Worm (Caenorhabditis elegans): ENCODE measurements around the gene bbs-4.

DNA sequence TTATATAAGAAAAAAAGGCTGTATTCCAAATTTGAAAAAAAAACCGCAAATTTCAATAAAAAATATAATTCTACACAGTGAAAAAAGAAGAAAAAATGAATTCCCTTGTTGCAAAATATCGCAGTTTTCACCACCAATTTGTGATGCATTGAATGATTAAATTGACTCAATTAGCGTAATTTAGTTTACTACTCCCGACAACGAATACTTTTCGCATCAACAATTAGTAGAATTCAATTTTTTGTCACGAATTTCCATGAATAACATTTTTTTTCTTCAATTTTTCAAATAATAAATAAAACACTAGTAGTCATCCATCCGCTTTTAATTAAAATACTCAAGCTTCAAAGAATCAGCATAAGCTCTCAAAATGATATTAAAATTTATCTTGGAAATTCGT lies 26.7 kb downstream of the bbs-4 start:
- TF ChIP-seq aly-2 (tag; optimal IDR thresholded peaks at IDR 0.05) = no peak
- no peak for TF ChIP-seq nhr-237 (tag; optimal IDR thresholded peaks at IDR 0.05)
- no peak for TF ChIP-seq zag-1 (tag; optimal IDR thresholded peaks at IDR 0.05)
- TF ChIP-seq mdl-1 (tag; optimal IDR thresholded peaks at IDR 0.05) = no peak
- no peak for TF ChIP-seq nhr-11 (tag; optimal IDR thresholded peaks at IDR 0.05)
- TF ChIP-seq fos-1 (tag; optimal IDR thresholded peaks at IDR 0.05) = no peak
- no peak for TF ChIP-seq nhr-12 (tag; optimal IDR thresholded peaks at IDR 0.05)
- no peak for TF ChIP-seq snpc-4 (tag; optimal IDR thresholded peaks at IDR 0.05)
